Fruit fly (Drosophila melanogaster): ENCODE results near the gene Tfb5.

DNA sequence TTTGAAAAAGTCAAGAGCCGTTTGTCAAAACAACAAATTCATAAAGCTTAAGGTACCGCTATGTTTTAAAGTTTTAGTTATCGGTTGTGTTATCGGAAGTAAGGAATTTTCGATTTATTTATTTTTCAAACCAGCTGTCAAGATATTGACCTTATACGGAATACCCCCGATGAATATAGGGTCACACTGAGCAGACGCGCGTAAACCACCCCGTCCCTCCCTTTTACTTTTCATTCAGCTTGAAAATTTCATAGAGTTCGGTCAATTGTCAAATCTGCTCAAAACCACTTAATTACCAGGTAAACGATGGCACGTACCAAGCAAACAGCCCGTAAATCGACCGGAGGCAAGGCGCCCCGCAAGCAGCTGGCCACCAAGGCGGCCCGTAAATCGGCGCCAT is 44.3 kb upstream of the Tfb5 start, which contains the start of the genes CG14036 and His3.3A:
- TF ChIP-seq CG8632 (GFP tag; optimal IDR thresholded peaks at IDR 0.05) (no peak), CG10669 (GFP tag; optimal IDR thresholded peaks at IDR 0.05) (no peak), CG3919 (GFP tag; optimal IDR thresholded peaks at IDR 0.05) (no peak), Eip75B (GFP tag; optimal IDR thresholded peaks at IDR 0.05) (no peak), OdsH (GFP tag; optimal IDR thresholded peaks at IDR 0.05) (no peak), Blimp-1 (GFP tag; optimal IDR thresholded peaks at IDR 0.05) (no peak), topi (GFP tag; optimal IDR thresholded peaks at IDR 0.05) (no peak), CG11902 (GFP tag; optimal IDR thresholded peaks at IDR 0.05) (no peak), lz (GFP tag; optimal IDR thresholded peaks at IDR 0.05) (no peak), cyc (GFP tag; optimal IDR thresholded peaks at IDR 0.05) (no peak), esn (GFP tag; optimal IDR thresholded peaks at IDR 0.05) (peak; percentile 31), CG34406 (GFP tag; optimal IDR thresholded peaks at IDR 0.05) (no peak)
